Fruit fly (Drosophila melanogaster) whole organism, embryonic: ENCODE results near the gene CG8176.

Experiments used
- ATbp ChIP-seq: fragments of 200-800 bp; sonication (Bioruptor generic); optimal IDR thresholded peaks from 2 replicates; lab custom pipeline; 2017; ENCODE audit warnings: missing biosample characterization, mild to moderate bottlenecking, missing genetic modification characterization, missing genetic modification reagents
- Adf1 ChIP-seq: fragments of 200-800 bp; sonication (Bioruptor generic); IDR thresholded peaks from 2 replicates; pipeline ENCODE4 v1.3.6; 2022; ENCODE audit warnings: missing biosample characterization, missing genetic modification characterization
- Blimp-1 ChIP-seq: fragments of 200-800 bp; sonication (Bioruptor generic); optimal IDR thresholded peaks from 3 replicates; lab custom pipeline; 2018; ENCODE audit warnings: missing biosample characterization, missing genetic modification characterization, mild to moderate bottlenecking, moderate library complexity, missing genetic modification reagents
- CG10267 ChIP-seq: fragments of 200-800 bp; sonication (Bioruptor generic); optimal IDR thresholded peaks from 2 replicates; lab custom pipeline; 2018; ENCODE audit warnings: missing biosample characterization, mild to moderate bottlenecking, missing genetic modification characterization, moderate library complexity
- CG10366 ChIP-seq: fragments of 200-800 bp; sonication (Bioruptor generic); IDR thresholded peaks from 2 replicates; pipeline ENCODE4 v1.3.6; 2022; ENCODE audit warnings: missing biosample characterization, missing genetic modification characterization
- CG11398 ChIP-seq: fragments of 200-800 bp; sonication (Bioruptor generic); optimal IDR thresholded peaks from 2 replicates; lab custom pipeline; 2016; ENCODE audit warnings: missing biosample characterization, missing genetic modification characterization
- CG11560 ChIP-seq: fragments of 200-800 bp; sonication (Bioruptor generic); IDR thresholded peaks from 3 replicates; pipeline ENCODE4 v1.3.6; 2022; ENCODE audit warnings: missing biosample characterization, missing genetic modification characterization
- CG11723 ChIP-seq: fragments of 200-800 bp; sonication (Bioruptor generic); optimal IDR thresholded peaks from 2 replicates; lab custom pipeline; 2017; ENCODE audit warnings: missing biosample characterization, mild to moderate bottlenecking, missing genetic modification characterization
- CG14667 ChIP-seq: fragments of 200-800 bp; sonication (Bioruptor generic); IDR thresholded peaks from 2 replicates; pipeline ENCODE4 v1.3.6; 2022; ENCODE audit warnings: missing biosample characterization, missing genetic modification characterization
- CG1647 ChIP-seq: fragments of 200-800 bp; sonication (Bioruptor generic); optimal IDR thresholded peaks from 3 replicates; lab custom pipeline; 2016; ENCODE audit warnings: missing biosample characterization, missing genetic modification characterization
- CG2129 ChIP-seq: fragments of 200-800 bp; sonication (Bioruptor generic); IDR thresholded peaks from 2 replicates; pipeline ENCODE4 v1.3.6; 2022; ENCODE audit warnings: missing biosample characterization, missing genetic modification characterization; ENCODE audit not compliant: partially characterized antibody
- CG30403 ChIP-seq: fragments of 200-800 bp; sonication (Bioruptor generic); optimal IDR thresholded peaks from 3 replicates; lab custom pipeline; 2016; ENCODE audit warnings: missing biosample characterization, missing genetic modification characterization
- CG32532 ChIP-seq: fragments of 200-800 bp; sonication (Bioruptor generic); IDR thresholded peaks from 2 replicates; pipeline ENCODE4 v1.3.6; 2022; ENCODE audit warnings: missing biosample characterization, missing genetic modification characterization
- CG34224 ChIP-seq: fragments of 200-800 bp; sonication (Bioruptor generic); IDR thresholded peaks from 3 replicates; pipeline ENCODE4 v1.3.6; 2022; ENCODE audit warnings: missing biosample characterization, missing genetic modification characterization; ENCODE audit not compliant: partially characterized antibody
- CG3995 ChIP-seq: fragments of 200-800 bp; sonication (Bioruptor generic); optimal IDR thresholded peaks from 3 replicates; lab custom pipeline; 2016; ENCODE audit warnings: missing biosample characterization, missing genetic modification characterization
- CG4820 ChIP-seq: fragments of 200-800 bp; sonication (Bioruptor generic); optimal IDR thresholded peaks from 3 replicates; lab custom pipeline; 2016; ENCODE audit warnings: missing biosample characterization, missing genetic modification characterization
- CG7357 ChIP-seq: fragments of 200-800 bp; sonication (Bioruptor generic); IDR thresholded peaks from 3 replicates; pipeline ENCODE4 v1.3.6; 2022; ENCODE audit warnings: missing biosample characterization, missing genetic modification characterization
- CG8290 ChIP-seq, 3 experiments: fragments of 200-800 bp; sonication (Bioruptor generic); optimal IDR thresholded peaks; 2 replicates each; lab custom pipeline; 2016 to 2019; ENCODE audit warnings: missing biosample characterization in 3 of 3, missing genetic modification characterization in 3 of 3, mild to moderate bottlenecking in 2 of 3, moderate library complexity in 1 of 3
- Doc2 ChIP-seq: fragments of 200-800 bp; sonication (Bioruptor generic); IDR thresholded peaks from 2 replicates; pipeline ENCODE4 v1.3.6; 2022; ENCODE audit warnings: missing biosample characterization, missing genetic modification characterization
- Ets97D ChIP-seq: fragments of 200-800 bp; sonication (Bioruptor generic); optimal IDR thresholded peaks from 3 replicates; lab custom pipeline; 2016; ENCODE audit warnings: missing biosample characterization, missing genetic modification characterization
- HHEX ChIP-seq: fragments of 200-800 bp; sonication (Bioruptor generic); optimal IDR thresholded peaks from 3 replicates; lab custom pipeline; 2017; ENCODE audit warnings: missing biosample characterization, mild to moderate bottlenecking, missing genetic modification characterization, missing genetic modification reagents
- HmgD ChIP-seq: fragments of 200-800 bp; sonication (Bioruptor generic); optimal IDR thresholded peaks from 3 replicates; lab custom pipeline; 2016; ENCODE audit warnings: missing biosample characterization, missing genetic modification characterization
- Hmr ChIP-seq: fragments of 200-800 bp; sonication (Bioruptor generic); optimal IDR thresholded peaks from 3 replicates; lab custom pipeline; 2017; ENCODE audit warnings: mild to moderate bottlenecking, missing biosample characterization, missing genetic modification reagents, missing genetic modification characterization
- MTF-1 ChIP-seq: fragments of 200-800 bp; sonication (Bioruptor generic); optimal IDR thresholded peaks from 2 replicates; lab custom pipeline; 2018; ENCODE audit warnings: missing biosample characterization, mild to moderate bottlenecking, missing genetic modification characterization, borderline replicate concordance
- NC2β ChIP-seq: fragments of 200-800 bp; sonication (Bioruptor generic); optimal IDR thresholded peaks from 2 replicates; lab custom pipeline; 2016; ENCODE audit warnings: missing biosample characterization, missing genetic modification characterization
- Nf-YA ChIP-seq: fragments of 200-800 bp; sonication (Bioruptor generic); IDR thresholded peaks from 2 replicates; pipeline ENCODE4 v1.3.6; 2022; ENCODE audit warnings: missing biosample characterization, missing genetic modification characterization
- Oli ChIP-seq: fragments of 200-800 bp; sonication (Bioruptor generic); optimal IDR thresholded peaks from 2 replicates; lab custom pipeline; 2018; ENCODE audit warnings: missing biosample characterization, mild to moderate bottlenecking, missing genetic modification characterization, moderate library complexity
- Opbp ChIP-seq: fragments of 200-800 bp; sonication (Bioruptor generic); IDR thresholded peaks from 3 replicates; pipeline ENCODE4 v1.3.6; 2022; ENCODE audit warnings: missing biosample characterization, missing genetic modification characterization; ENCODE audit not compliant: partially characterized antibody
- Sox100B ChIP-seq: fragments of 200-800 bp; sonication (Bioruptor generic); optimal IDR thresholded peaks from 3 replicates; lab custom pipeline; 2018; ENCODE audit warnings: missing biosample characterization, mild to moderate bottlenecking, missing genetic modification characterization
- Sox102F ChIP-seq: fragments of 200-800 bp; sonication (Bioruptor generic); optimal IDR thresholded peaks from 2 replicates; lab custom pipeline; 2018; ENCODE audit warnings: missing biosample characterization, mild to moderate bottlenecking, missing genetic modification characterization, moderate library complexity
- Spps ChIP-seq: fragments of 200-800 bp; sonication (Bioruptor generic); optimal IDR thresholded peaks from 2 replicates; lab custom pipeline; 2018; ENCODE audit warnings: missing biosample characterization, mild to moderate bottlenecking, missing genetic modification characterization
- Taf1 ChIP-seq: fragments of 200-800 bp; sonication (Bioruptor generic); IDR thresholded peaks from 2 replicates; pipeline ENCODE4 v1.3.6; 2022; ENCODE audit warnings: missing biosample characterization, missing genetic modification characterization
- Xbp1 ChIP-seq: fragments of 200-800 bp; sonication (Bioruptor generic); optimal IDR thresholded peaks from 3 replicates; lab custom pipeline; 2016; ENCODE audit warnings: missing biosample characterization, mild to moderate bottlenecking, missing genetic modification characterization
- aop ChIP-seq: fragments of 200-800 bp; sonication (Bioruptor generic); IDR thresholded peaks from 2 replicates; pipeline ENCODE4 v1.3.6; 2022; ENCODE audit warnings: missing biosample characterization, missing genetic modification characterization
- ara ChIP-seq: fragments of 200-800 bp; sonication (Bioruptor generic); IDR thresholded peaks from 2 replicates; pipeline ENCODE4 v1.3.6; 2022; ENCODE audit warnings: missing biosample characterization, missing genetic modification characterization
- ase ChIP-seq: fragments of 200-800 bp; sonication (Bioruptor generic); IDR thresholded peaks from 3 replicates; pipeline ENCODE4 v1.3.6; 2022; ENCODE audit warnings: missing biosample characterization, missing genetic modification characterization
- crc ChIP-seq: fragments of 200-800 bp; sonication (Bioruptor generic); optimal IDR thresholded peaks from 2 replicates; lab custom pipeline; 2016; ENCODE audit warnings: missing biosample characterization, missing genetic modification characterization
- esg ChIP-seq: fragments of 200-800 bp; sonication (Bioruptor generic); conservative IDR thresholded peaks from 2 replicates; pipeline ENCODE4 v1.3.6; 2022; ENCODE audit warnings: missing biosample characterization, missing genetic modification characterization
- gce ChIP-seq: fragments of 200-800 bp; sonication (Bioruptor generic); IDR thresholded peaks from 3 replicates; pipeline ENCODE4 v1.3.6; 2022; ENCODE audit warnings: missing biosample characterization, missing genetic modification characterization
- gsb ChIP-seq: fragments of 200-800 bp; sonication (Bioruptor generic); IDR thresholded peaks from 2 replicates; pipeline ENCODE4 v1.3.6; 2022; ENCODE audit warnings: missing biosample characterization, missing genetic modification characterization
- insv ChIP-seq, 2 experiments: fragments of 200-800 bp; sonication (Bioruptor generic); optimal IDR thresholded peaks; 3 replicates each; lab custom pipeline; 2016 to 2018; ENCODE audit warnings: missing biosample characterization in 2 of 2, missing genetic modification characterization in 2 of 2
- nerfin-1 ChIP-seq: fragments of 200-800 bp; sonication (Bioruptor generic); optimal IDR thresholded peaks from 3 replicates; lab custom pipeline; 2019; ENCODE audit warnings: missing biosample characterization, mild to moderate bottlenecking, missing genetic modification characterization, moderate library complexity
- pfk ChIP-seq: fragments of 200-800 bp; sonication (Bioruptor generic); optimal IDR thresholded peaks from 2 replicates; lab custom pipeline; 2018; ENCODE audit warnings: missing biosample characterization, mild to moderate bottlenecking, missing genetic modification characterization, moderate library complexity
- prd ChIP-seq, 3 experiments: fragments of >200 bp in 2 of 3; fragments of 200-800 bp in 1 of 3; sonication (Bioruptor generic) in 1 of 3; optimal IDR thresholded peaks in 2 of 3; IDR thresholded peaks in 1 of 3; 2 replicates in 2 of 3; 3 replicates in 1 of 3; pipeline versions ENCODE4 v1.3.6 to Lab custom; 2017 to 2022; ENCODE audit warnings: missing biosample characterization in 1 of 3, missing genetic modification characterization in 1 of 3
- pzg ChIP-seq: fragments of 200-800 bp; sonication (Bioruptor generic); optimal IDR thresholded peaks from 3 replicates; lab custom pipeline; 2018; ENCODE audit warnings: missing biosample characterization, mild to moderate bottlenecking, missing genetic modification characterization, moderate library complexity
- seq ChIP-seq: fragments of 200-800 bp; sonication (Bioruptor generic); IDR thresholded peaks from 2 replicates; pipeline ENCODE4 v1.3.6; 2022; ENCODE audit warnings: missing biosample characterization, missing genetic modification characterization
- sob ChIP-seq: fragments of 200-800 bp; sonication (Bioruptor generic); IDR thresholded peaks from 2 replicates; pipeline ENCODE4 v1.3.6; 2022; ENCODE audit warnings: missing biosample characterization, missing genetic modification characterization
- sr ChIP-seq: fragments of 200-800 bp; sonication (Bioruptor generic); IDR thresholded peaks from 3 replicates; pipeline ENCODE4 v1.3.6; 2022; ENCODE audit warnings: missing biosample characterization, missing genetic modification characterization
- unpg ChIP-seq: fragments of 200-800 bp; sonication (Bioruptor generic); optimal IDR thresholded peaks from 3 replicates; lab custom pipeline; 2018; ENCODE audit warnings: missing biosample characterization, mild to moderate bottlenecking, missing genetic modification characterization, moderate library complexity

Gene CG8176

dm6 chr3R:9555334-9555974, 39.6 kb downstream of the CG8176 start, which contains the start of the genes CG9386 and BckdhA (continued):
- TF ChIP-seq gsb (GFP tag; lab: Robert Waterston, UW) (no peak), seq (GFP tag; lab: Robert Waterston, UW) (no peak), CG7357 (GFP tag; lab: Robert Waterston, UW) (no peak), CG2129 (GFP tag; lab: Robert Waterston, UW) (peak; percentile 36), Nf-YA (GFP tag; lab: Robert Waterston, UW) (no peak), Xbp1 (peak; percentile 69), Sox100B (GFP tag; lab: Kevin White, UChicago) (no peak), CG30403 (GFP tag; lab: Kevin White, UChicago) (peak; percentile 75), unpg (peak; percentile 16), prd (optimal IDR thresholded peaks at IDR 0.05; lab: Kevin White, UChicago) (no peak), prd (GFP tag; IDR thresholded peaks at IDR 0.05; lab: Robert Waterston, UW) (peak; percentile 59; the same call in 2 of the 3 replicates), MTF-1 (GFP tag; lab: Kevin White, UChicago) (no peak), Spps (tag; lab: Kevin White, UChicago) (no peak), HmgD (GFP tag; lab: Kevin White, UChicago) (peak; percentile 21), Hmr (GFP tag; lab: Kevin White, UChicago) (peak; percentile 42), Blimp-1 (GFP tag; lab: Kevin White, UChicago) (peak; percentile 65), NC2β (GFP tag; lab: Kevin White, UChicago) (peak; percentile 11), esg (GFP tag; lab: Robert Waterston, UW) (no peak), ATbp (GFP tag; lab: Kevin White, UChicago) (no peak), CG10366 (peak; percentile 28; the same call in 1 of the 2 replicates), CG14667 (no peak), ara (GFP tag; lab: Robert Waterston, UW) (no peak), CG11560 (tag; lab: Robert Waterston, UW) (no peak), pfk (no peak), nerfin-1 (tag; lab: Kevin White, UChicago) (peak; percentile 42), Adf1 (no peak), CG10267 (tag; lab: Kevin White, UChicago) (peak; percentile 57), sob (GFP tag; lab: Robert Waterston, UW) (peak; percentile 59; the same call in 1 of the 2 replicates), CG4820 (GFP tag; lab: Kevin White, UChicago) (peak; percentile 14), pzg (GFP tag; lab: Kevin White, UChicago) (peak; percentile 55), CG11723 (GFP tag; lab: Kevin White, UChicago) (peak; percentile 33), HHEX (GFP tag; lab: Kevin White, UChicago) (peak; percentile 32), CG8290 (GFP tag; optimal IDR thresholded peaks at IDR 0.05; lab: Kevin White, UChicago) (peak; percentile 61), CG8290 (tag; optimal IDR thresholded peaks at IDR 0.05; lab: Kevin White, UChicago) (peak; percentile 53 to 82), Oli (tag; lab: Kevin White, UChicago) (peak; percentile 21), crc (GFP tag; lab: Kevin White, UChicago) (no peak), Taf1 (GFP tag; lab: Robert Waterston, UW) (0 out of 2 replicates have a peak, but pooled peaks have one; percentile 24), CG11398 (GFP tag; lab: Kevin White, UChicago) (no peak), CG32532 (GFP tag; lab: Robert Waterston, UW) (peak; percentile 62), CG1647 (peak; percentile 55), Doc2 (GFP tag; lab: Robert Waterston, UW) (no peak), Ets97D (GFP tag; lab: Kevin White, UChicago) (peak; percentile 35), insv (GFP tag; optimal IDR thresholded peaks at IDR 0.05; lab: Kevin White, UChicago) (no peak), Opbp (0 out of 3 replicates have a peak, but pooled peaks have one; percentile 5), CG34224 (peak; percentile 60), Sox102F (no peak), CG3995 (GFP tag; lab: Kevin White, UChicago) (peak; percentile 89), gce (no peak), sr (no peak), ase (GFP tag; lab: Robert Waterston, UW) (peak; percentile 46; the same call in 1 of the 3 replicates), aop (GFP tag; lab: Robert Waterston, UW) (no peak)
